Worm (Caenorhabditis elegans): ENCODE measurements around the gene srj-19.
A peak's percentile ranks its signal among the peaks of the same experiment; 100 is the strongest.

Gene srj-19

DNA sequence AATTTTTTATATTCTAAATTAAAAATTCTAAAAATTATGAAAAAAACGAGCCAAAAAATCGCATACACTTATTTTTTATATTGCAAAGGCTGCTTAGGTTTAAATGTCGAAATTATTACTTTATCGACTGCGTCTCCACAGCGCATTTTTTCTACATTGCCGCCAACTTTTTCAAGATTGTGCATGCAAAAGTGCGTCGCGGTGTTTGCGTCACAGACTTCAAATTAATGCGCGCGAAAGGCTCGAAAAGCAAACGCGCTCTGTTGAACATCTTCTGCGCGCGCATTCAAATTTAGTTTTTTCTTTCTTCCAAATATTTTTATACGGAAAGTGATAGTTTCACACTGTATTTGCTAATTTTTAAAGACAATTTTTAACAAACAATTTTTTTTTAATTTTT, 30.0 kb upstream of the srj-19 start (continued):
- TF ChIP-seq aptf-2 (GFP tag; conservative IDR thresholded peaks at IDR 0.05) (peak; percentile 53; the same call in 1 of the 2 replicates), unc-62 (GFP tag; optimal IDR thresholded peaks at IDR 0.05) (no peak), mes-4 (tag; optimal IDR thresholded peaks at IDR 0.05) (no peak), nhr-120 (GFP tag; IDR thresholded peaks at IDR 0.05) (no peak), madf-10 (tag; optimal IDR thresholded peaks at IDR 0.05) (peak; percentile 82), lin-40 (tag; optimal IDR thresholded peaks at IDR 0.05) (no peak), attf-5 (GFP tag; optimal IDR thresholded peaks at IDR 0.05) (peak; percentile 99), gei-17 (GFP tag; optimal IDR thresholded peaks at IDR 0.05) (peak; percentile 67), lin-35 (GFP tag; optimal IDR thresholded peaks at IDR 0.05) (peak; percentile 58 to 97 (median 64)), hlh-12 (tag; optimal IDR thresholded peaks at IDR 0.05) (no peak), ztf-18 (tag; optimal IDR thresholded peaks at IDR 0.05) (peak; percentile 46), ceh-100 (GFP tag; IDR thresholded peaks at IDR 0.05) (peak; percentile 78), F23B12.7 (tag; optimal IDR thresholded peaks at IDR 0.05; ENCODE audit: insufficient read depth) (peak; percentile 27), tbp1 (GFP tag; optimal IDR thresholded peaks at IDR 0.05) (peak; percentile 55), atf-7 (tag; optimal IDR thresholded peaks at IDR 0.05) (peak; percentile 48), dpl-1 (GFP tag; optimal IDR thresholded peaks at IDR 0.05) (peak; percentile 87), ztf-22 (GFP tag; optimal IDR thresholded peaks at IDR 0.05) (no peak), hsf-1 (GFP tag; IDR thresholded peaks at IDR 0.05) (no peak), Y56A3A.18 (GFP tag; IDR thresholded peaks at IDR 0.05) (no peak; the same call in 1 of the 2 replicates), K12H6.12 (tag; optimal IDR thresholded peaks at IDR 0.05) (peak; percentile 77), madf-8 (GFP tag; conservative IDR thresholded peaks at IDR 0.05) (peak; percentile 67), xnd-1 (tag; optimal IDR thresholded peaks at IDR 0.05) (peak; percentile 53), tbx-9 (tag; optimal IDR thresholded peaks at IDR 0.05; ENCODE audit: borderline replicate concordance) (no peak), ccch-3 (GFP tag; optimal IDR thresholded peaks at IDR 0.05) (no peak), ztf-28 (GFP tag; IDR thresholded peaks at IDR 0.05) (0 out of 2 replicates have a peak, but pooled peaks have one; percentile 62), ztf-25 (GFP tag; IDR thresholded peaks at IDR 0.05) (no peak), ceh-40 (GFP tag; IDR thresholded peaks at IDR 0.05) (no peak), sdz-38 (tag; optimal IDR thresholded peaks at IDR 0.05) (no peak), D2030.7 (GFP tag; IDR thresholded peaks at IDR 0.05) (peak; percentile 45), F57A8.1 (GFP tag; optimal IDR thresholded peaks at IDR 0.05) (no peak), T26A5.8 (tag; optimal IDR thresholded peaks at IDR 0.05) (no peak), snpc-3.4 (tag; optimal IDR thresholded peaks at IDR 0.05) (no peak), snpc-4 (GFP tag; optimal IDR thresholded peaks at IDR 0.05) (no peak), snpc-4 (tag; optimal IDR thresholded peaks at IDR 0.05) (peak in 2 of 4 experiments; percentile 47 to 57), B0035.1 (tag; optimal IDR thresholded peaks at IDR 0.05) (peak; percentile 22), repo-1 (tag; optimal IDR thresholded peaks at IDR 0.05) (peak; percentile 47), tlf-1 (GFP tag; optimal IDR thresholded peaks at IDR 0.05) (peak; percentile 71), lir-1 (GFP tag; conservative IDR thresholded peaks at IDR 0.05) (peak; percentile 84), cebp-1 (GFP tag; IDR thresholded peaks at IDR 0.05) (peak; percentile 60; the same call in 1 of the 2 replicates), cebp-1 (tag; optimal IDR thresholded peaks at IDR 0.05) (peak; percentile 90), nhr-80 (tag; optimal IDR thresholded peaks at IDR 0.05) (peak; percentile 35), lsl-1 (GFP tag; optimal IDR thresholded peaks at IDR 0.05) (peak; percentile 29), egl-44 (GFP tag; IDR thresholded peaks at IDR 0.05) (0 out of 2 replicates have a peak, but pooled peaks have one; percentile 38), snpc-1.1 (tag; optimal IDR thresholded peaks at IDR 0.05; ENCODE audit: insufficient read depth) (no peak), F37B4.10 (GFP tag; IDR thresholded peaks at IDR 0.05) (peak; percentile 85; the same call in 1 of the 2 replicates), attf-3 (GFP tag; conservative IDR thresholded peaks at IDR 0.05) (peak; percentile 68), ets-4 (GFP tag; optimal IDR thresholded peaks at IDR 0.05) (no peak), nhr-27 (tag; optimal IDR thresholded peaks at IDR 0.05) (no peak)
